Worm (Caenorhabditis elegans): ENCODE measurements around the gene dgk-2.

The dgk-2 gene

ce11 chrX:4507122-4507681, 3.0 kb upstream of the dgk-2 start:
- TF ChIP-seq mdl-1 (tag; optimal IDR thresholded peaks at IDR 0.05), result no peak
- no peak for TF ChIP-seq alr-1 (tag; optimal IDR thresholded peaks at IDR 0.05)
- peak; percentile 42 for TF ChIP-seq nhr-25 (tag; optimal IDR thresholded peaks at IDR 0.05)
- no peak for TF ChIP-seq lin-13 (GFP tag; optimal IDR thresholded peaks at IDR 0.05)
- no peak for TF ChIP-seq mbf-1 (tag; optimal IDR thresholded peaks at IDR 0.05)
- no peak for TF ChIP-seq nhr-10 (tag; optimal IDR thresholded peaks at IDR 0.05)
- no peak for TF ChIP-seq gmeb-1 (tag; optimal IDR thresholded peaks at IDR 0.05)
- peak; percentile 34 for TF ChIP-seq crh-2 (tag; optimal IDR thresholded peaks at IDR 0.05)
- TF ChIP-seq C34F6.9 (tag; optimal IDR thresholded peaks at IDR 0.05), result no peak
- no peak for TF ChIP-seq R02D3.7 (tag; optimal IDR thresholded peaks at IDR 0.05)
- TF ChIP-seq nhr-77 (tag; optimal IDR thresholded peaks at IDR 0.05), result no peak
- TF ChIP-seq blmp-1 (tag; optimal IDR thresholded peaks at IDR 0.05; ENCODE audit: insufficient read depth), result peak; percentile 19
- peak; percentile 14 for TF ChIP-seq F13H6.1 (tag; optimal IDR thresholded peaks at IDR 0.05)
- peak; percentile 59 for TF ChIP-seq fos-1 (tag; optimal IDR thresholded peaks at IDR 0.05)
- TF ChIP-seq unc-39 (tag; optimal IDR thresholded peaks at IDR 0.05), result no peak
- TF ChIP-seq aly-2 (tag; optimal IDR thresholded peaks at IDR 0.05), result no peak
- TF ChIP-seq nhr-129 (tag; optimal IDR thresholded peaks at IDR 0.05), result peak; percentile 84
- no peak for TF ChIP-seq ceh-82 (tag; optimal IDR thresholded peaks at IDR 0.05)
- peak; percentile 43 for TF ChIP-seq sma-3 (GFP tag; optimal IDR thresholded peaks at IDR 0.05)
- no peak for TF ChIP-seq skn-1 (tag; optimal IDR thresholded peaks at IDR 0.05)

DNA sequence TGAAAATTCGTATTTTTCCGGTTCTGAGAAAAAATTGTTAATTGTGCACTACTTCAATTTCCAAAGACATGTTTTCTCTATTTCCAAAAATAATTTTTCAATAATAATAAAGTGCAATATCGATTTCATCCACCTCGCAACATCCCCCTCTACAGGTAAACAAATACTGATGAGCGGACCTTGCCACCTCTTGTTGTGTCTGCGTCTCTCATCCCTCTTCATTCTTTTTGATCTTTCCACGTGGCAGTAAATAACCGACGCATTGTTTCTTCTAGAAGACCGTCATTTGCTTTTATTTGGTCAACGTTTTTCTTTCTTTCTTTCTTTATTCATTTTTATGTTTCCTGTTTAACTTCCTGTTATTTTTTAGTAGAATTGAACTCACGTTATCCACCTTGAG, 929 bp downstream of the dgk-2 start:
- TF ChIP-seq crh-2 (tag; optimal IDR thresholded peaks at IDR 0.05), result peak; percentile 63
- no peak for TF ChIP-seq dmd-4 (tag; optimal IDR thresholded peaks at IDR 0.05)
- TF ChIP-seq nhr-6 (tag; optimal IDR thresholded peaks at IDR 0.05), result no peak

- TF ChIP-seq nhr-6 (tag; optimal IDR thresholded peaks at IDR 0.05) (no peak), peb-1 (tag; optimal IDR thresholded peaks at IDR 0.05) (no peak), nhr-23 (tag; optimal IDR thresholded peaks at IDR 0.05) (no peak), nhr-77 (tag; optimal IDR thresholded peaks at IDR 0.05) (no peak), ztf-1 (GFP tag; conservative IDR thresholded peaks at IDR 0.05) (no peak), ceh-82 (tag; optimal IDR thresholded peaks at IDR 0.05) (no peak), sem-4 (tag; optimal IDR thresholded peaks at IDR 0.05) (no peak), dmd-4 (tag; optimal IDR thresholded peaks at IDR 0.05) (no peak), egl-27 (tag; optimal IDR thresholded peaks at IDR 0.05) (no peak), nhr-12 (tag; optimal IDR thresholded peaks at IDR 0.05) (no peak), aly-2 (tag; optimal IDR thresholded peaks at IDR 0.05) (no peak), F13H6.1 (tag; optimal IDR thresholded peaks at IDR 0.05) (no peak), ztf-4 (tag; optimal IDR thresholded peaks at IDR 0.05) (no peak), R02D3.7 (tag; optimal IDR thresholded peaks at IDR 0.05) (no peak), nhr-11 (tag; optimal IDR thresholded peaks at IDR 0.05) (no peak), Y55F3AM.14 (GFP tag; optimal IDR thresholded peaks at IDR 0.05) (no peak), lsy-2 (tag; optimal IDR thresholded peaks at IDR 0.05) (no peak), ZK546.5 (tag; optimal IDR thresholded peaks at IDR 0.05) (no peak), nhr-25 (tag; optimal IDR thresholded peaks at IDR 0.05) (no peak)
Measured at ce11 chrX:4502039-4502438, 2.1 kb downstream of the dgk-2 start.

DNA sequence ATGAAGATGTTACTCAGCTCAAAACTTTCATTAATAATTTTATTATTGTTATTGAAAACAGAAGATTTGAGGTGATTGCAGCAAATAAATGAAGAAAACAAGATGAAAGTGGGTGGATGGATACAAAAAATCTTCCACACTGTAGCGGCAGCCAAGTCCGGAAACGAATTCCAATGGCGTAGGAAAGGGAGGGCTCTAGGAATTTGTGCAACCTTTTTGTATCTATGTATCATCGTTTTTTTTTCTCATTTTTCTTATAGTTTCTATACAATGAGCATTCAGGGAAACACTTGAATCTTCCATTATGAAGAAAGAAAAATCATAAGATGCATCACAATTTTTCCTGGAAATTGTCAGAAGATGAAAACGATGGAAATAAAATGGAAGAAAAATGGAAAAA, 3.7 kb downstream of the dgk-2 start:
- TF ChIP-seq elt-3 (tag; optimal IDR thresholded peaks at IDR 0.05) (no peak), alr-1 (tag; optimal IDR thresholded peaks at IDR 0.05) (no peak), nhr-10 (tag; optimal IDR thresholded peaks at IDR 0.05) (no peak), ZK546.5 (tag; optimal IDR thresholded peaks at IDR 0.05) (no peak), F13H6.1 (tag; optimal IDR thresholded peaks at IDR 0.05) (no peak), aly-2 (tag; optimal IDR thresholded peaks at IDR 0.05) (no peak), zag-1 (tag; optimal IDR thresholded peaks at IDR 0.05) (no peak), mbf-1 (tag; optimal IDR thresholded peaks at IDR 0.05) (no peak), R02D3.7 (tag; optimal IDR thresholded peaks at IDR 0.05) (no peak), nhr-11 (tag; optimal IDR thresholded peaks at IDR 0.05) (no peak), ceh-16 (tag; optimal IDR thresholded peaks at IDR 0.05) (no peak), C34F6.9 (tag; optimal IDR thresholded peaks at IDR 0.05) (no peak), nhr-237 (tag; optimal IDR thresholded peaks at IDR 0.05) (no peak), lin-13 (GFP tag; optimal IDR thresholded peaks at IDR 0.05) (no peak), dmd-4 (tag; optimal IDR thresholded peaks at IDR 0.05) (no peak)
